Fruit fly (Drosophila melanogaster) whole organism, pupa: ENCODE results near the gene Atat.

Experiments used
- CG10348 ChIP-seq: fragments of 200-800 bp; sonication (Bioruptor generic); IDR thresholded peaks from 2 replicates; pipeline ENCODE4 v1.3.6; 2022; ENCODE audit warnings: missing biosample characterization, missing genetic modification characterization
- CG34367 ChIP-seq: fragments of 200-800 bp; sonication (Bioruptor generic); optimal IDR thresholded peaks from 2 replicates; lab custom pipeline; 2018; ENCODE audit warnings: missing biosample characterization, mild to moderate bottlenecking, missing genetic modification characterization

DNA sequence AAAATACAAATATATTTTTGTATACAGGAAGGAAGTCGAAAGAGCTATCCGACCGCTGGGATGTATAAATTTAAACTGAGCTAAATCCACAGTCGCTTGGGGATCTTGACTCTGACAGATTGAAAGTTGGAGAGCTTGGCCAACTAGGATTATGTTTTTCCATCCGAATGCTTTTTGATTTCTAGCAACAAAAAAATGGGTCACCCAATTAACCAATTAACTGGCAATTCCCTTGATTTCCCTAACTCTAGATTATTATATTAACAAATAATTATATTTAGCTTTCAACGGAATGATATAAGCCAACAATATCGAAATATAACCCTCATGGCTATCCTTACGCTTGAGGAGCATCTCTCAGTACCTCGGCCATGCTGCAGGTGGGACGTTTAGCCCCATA lies 9.3 kb downstream of the Atat start, which contains the start of gene CG3982:
- TF ChIP-seq CG10348 (GFP tag; lab: Robert Waterston, UW) (no peak), CG34367 (tag; lab: Kevin White, UChicago) (no peak)
